Fruit fly (Drosophila melanogaster): Measurements from ENCODE around the gene CG6216.

CG6216 gene

dm6 chr3L:11119396-11119900 lies 31.1 kb downstream of the CG6216 start (continued):
- peak; percentile 5 for TF ChIP-seq Met (GFP tag; optimal IDR thresholded peaks at IDR 0.05)
- TF ChIP-seq dac (GFP tag; optimal IDR thresholded peaks at IDR 0.05) = no peak
- TF ChIP-seq lz (GFP tag; optimal IDR thresholded peaks at IDR 0.05) = no peak
- TF ChIP-seq pdm3 (GFP tag; optimal IDR thresholded peaks at IDR 0.05) = no peak
- TF ChIP-seq fd59A (GFP tag; optimal IDR thresholded peaks at IDR 0.05) = no peak
- no peak for TF ChIP-seq OdsH (GFP tag; optimal IDR thresholded peaks at IDR 0.05)
- TF ChIP-seq CG6808 (GFP tag; optimal IDR thresholded peaks at IDR 0.05) = no peak
- peak; percentile 1 for TF ChIP-seq esn (GFP tag; optimal IDR thresholded peaks at IDR 0.05)
- no peak for TF ChIP-seq Blimp-1 (GFP tag; optimal IDR thresholded peaks at IDR 0.05)
- TF ChIP-seq CG11762 (GFP tag; optimal IDR thresholded peaks at IDR 0.05; ENCODE audit: insufficient read depth) = no peak
- TF ChIP-seq CG6854 (GFP tag; optimal IDR thresholded peaks at IDR 0.05) = no peak
- TF ChIP-seq CG7368 (GFP tag; optimal IDR thresholded peaks at IDR 0.05) = no peak
- no peak for TF ChIP-seq CG10631 (GFP tag; optimal IDR thresholded peaks at IDR 0.05)
- no peak for TF ChIP-seq CG34406 (GFP tag; optimal IDR thresholded peaks at IDR 0.05)
- no peak; the same call in 2 of the 3 replicates for TF ChIP-seq CG8119 (GFP tag; IDR thresholded peaks at IDR 0.05)
- TF ChIP-seq Hr39 (GFP tag; optimal IDR thresholded peaks at IDR 0.05) = peak; percentile 7
- TF ChIP-seq CG11294 (GFP tag; IDR thresholded peaks at IDR 0.05) = no peak
- TF ChIP-seq CG15336 (GFP tag; IDR thresholded peaks at IDR 0.05) = no peak
- TF ChIP-seq spab (GFP tag; optimal IDR thresholded peaks at IDR 0.05) = no peak
- TF ChIP-seq Ets96B (tag; optimal IDR thresholded peaks at IDR 0.05) = no peak
- TF ChIP-seq CG3919 (GFP tag; optimal IDR thresholded peaks at IDR 0.05) = no peak
- TF ChIP-seq CG32006 (GFP tag; optimal IDR thresholded peaks at IDR 0.05) = no peak
- TF ChIP-seq Sox15 (GFP tag; optimal IDR thresholded peaks at IDR 0.05) = no peak
- peak; percentile 60; the same call in 2 of the 3 replicates for TF ChIP-seq CG6163 (GFP tag; IDR thresholded peaks at IDR 0.05)
- no peak for TF ChIP-seq Ets21C (GFP tag; optimal IDR thresholded peaks at IDR 0.05)
- TF ChIP-seq acj6 (GFP tag; optimal IDR thresholded peaks at IDR 0.05) = no peak
- no peak for TF ChIP-seq fd85E (GFP tag; optimal IDR thresholded peaks at IDR 0.05)
- TF ChIP-seq Eip75B (GFP tag; optimal IDR thresholded peaks at IDR 0.05) = no peak

dm6 chr3L:11118627-11119395 lies 31.8 kb downstream of the CG6216 start:
- no peak for TF ChIP-seq Sox102F (GFP tag; optimal IDR thresholded peaks at IDR 0.05)
- TF ChIP-seq net (GFP tag; optimal IDR thresholded peaks at IDR 0.05) = no peak
- TF ChIP-seq CG34406 (GFP tag; optimal IDR thresholded peaks at IDR 0.05) = no peak
- TF ChIP-seq fd85E (GFP tag; optimal IDR thresholded peaks at IDR 0.05) = no peak
- no peak for TF ChIP-seq acj6 (GFP tag; optimal IDR thresholded peaks at IDR 0.05)
- no peak for TF ChIP-seq Eip75B (GFP tag; optimal IDR thresholded peaks at IDR 0.05)
- no peak for TF ChIP-seq CG11762 (GFP tag; optimal IDR thresholded peaks at IDR 0.05; ENCODE audit: insufficient read depth)
- TF ChIP-seq OdsH (GFP tag; optimal IDR thresholded peaks at IDR 0.05) = peak; percentile 16
- no peak for TF ChIP-seq pdm3 (GFP tag; optimal IDR thresholded peaks at IDR 0.05)
- TF ChIP-seq Ets21C (GFP tag; optimal IDR thresholded peaks at IDR 0.05) = no peak
- TF ChIP-seq CG3919 (GFP tag; optimal IDR thresholded peaks at IDR 0.05) = no peak
- TF ChIP-seq fd59A (GFP tag; optimal IDR thresholded peaks at IDR 0.05) = no peak
- no peak for TF ChIP-seq Sox15 (GFP tag; optimal IDR thresholded peaks at IDR 0.05)
- no peak for TF ChIP-seq lz (GFP tag; optimal IDR thresholded peaks at IDR 0.05)
- peak; percentile 6 for TF ChIP-seq topi (GFP tag; optimal IDR thresholded peaks at IDR 0.05)
- TF ChIP-seq CG1621 (tag; optimal IDR thresholded peaks at IDR 0.05) = peak; percentile 54
- peak; percentile 37 for TF ChIP-seq vri (GFP tag; optimal IDR thresholded peaks at IDR 0.05)
- peak; percentile 4 for TF ChIP-seq CG8632 (GFP tag; optimal IDR thresholded peaks at IDR 0.05)
- TF ChIP-seq dsx (GFP tag; optimal IDR thresholded peaks at IDR 0.05; ENCODE audit: poor library complexity, severe bottlenecking) = peak; percentile 6
- TF ChIP-seq esn (GFP tag; optimal IDR thresholded peaks at IDR 0.05) = no peak
- peak; percentile 19 for TF ChIP-seq Lpt (GFP tag; optimal IDR thresholded peaks at IDR 0.05)
- TF ChIP-seq CG6792 (GFP tag; optimal IDR thresholded peaks at IDR 0.05) = no peak
- no peak for TF ChIP-seq Met (GFP tag; optimal IDR thresholded peaks at IDR 0.05)
- TF ChIP-seq CG11902 (GFP tag; optimal IDR thresholded peaks at IDR 0.05) = no peak
- TF ChIP-seq CG15336 (GFP tag; IDR thresholded peaks at IDR 0.05) = peak; percentile 60
- no peak for TF ChIP-seq CG7368 (GFP tag; optimal IDR thresholded peaks at IDR 0.05)
- peak; percentile 12 for TF ChIP-seq Sox14 (GFP tag; optimal IDR thresholded peaks at IDR 0.05)
- TF ChIP-seq salr (GFP tag; optimal IDR thresholded peaks at IDR 0.05) = peak in 1 of 2 experiments; percentile 23
- peak; percentile 51 for TF ChIP-seq CG9139 (GFP tag; optimal IDR thresholded peaks at IDR 0.05)
- TF ChIP-seq Blimp-1 (GFP tag; optimal IDR thresholded peaks at IDR 0.05) = no peak
- peak; percentile 23 for TF ChIP-seq CG10631 (GFP tag; optimal IDR thresholded peaks at IDR 0.05)
- peak; percentile 60 for TF ChIP-seq CG32006 (GFP tag; optimal IDR thresholded peaks at IDR 0.05)
- TF ChIP-seq CG3032 (tag; optimal IDR thresholded peaks at IDR 0.05) = no peak
- peak; percentile 83 for TF ChIP-seq svp (GFP tag)
- peak; percentile 100 for TF ChIP-seq fkh (GFP tag; optimal IDR thresholded peaks at IDR 0.05)
- TF ChIP-seq CG8319 (GFP tag; optimal IDR thresholded peaks at IDR 0.05) = no peak

Measured in whole organism, prepupa.